Worm (Caenorhabditis elegans) whole organism, midembryonic: Measurements from ENCODE around the gene ugt-30.

Experiments
- T22C8.4 ChIP-seq: fragments of 200-800 bp; sonication (Bioruptor generic); IDR thresholded peaks from 2 replicates; pipeline ENCODE4 v1.3.6; 2022; ENCODE audit warnings: missing genetic modification characterization, missing compliant biosample characterization
- ztf-23 ChIP-seq: fragments of 200-800 bp; sonication (Bioruptor generic); IDR thresholded peaks from 2 replicates; pipeline ENCODE4 v1.3.6; 2022; ENCODE audit warnings: missing genetic modification reagents, missing genetic modification characterization, missing compliant biosample characterization

DNA sequence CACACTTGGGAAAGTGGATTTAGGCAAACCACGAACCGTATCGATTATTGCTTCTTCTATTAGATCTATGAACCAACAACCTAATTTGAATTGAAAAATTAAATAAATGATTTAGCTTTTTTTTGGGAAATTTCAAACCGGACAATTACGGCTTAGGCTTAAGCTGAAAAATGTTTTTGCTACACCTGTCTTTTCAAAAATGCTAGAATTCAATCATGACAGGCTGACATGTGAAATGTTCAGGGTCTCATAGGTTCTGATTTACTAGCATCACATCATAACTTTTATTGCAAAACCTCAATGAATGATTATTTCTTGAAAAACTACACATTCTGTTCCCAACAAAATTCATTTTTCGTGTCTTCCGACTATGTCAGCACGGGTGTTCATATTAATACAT is 28.2 kb upstream of the ugt-30 start, which contains the start of gene srh-55:
- TF ChIP-seq ztf-23 (GFP tag; lab: Robert Waterston, UW): no peak
- TF ChIP-seq T22C8.4 (GFP tag; lab: Robert Waterston, UW): no peak
